Fruit fly (Drosophila melanogaster) whole organism, embryonic: Measurements from ENCODE around the gene ClC-c.

Experiments used
- ATbp ChIP-seq: fragments of 200-800 bp; sonication (Bioruptor generic); optimal IDR thresholded peaks from 2 replicates; lab custom pipeline; 2017; ENCODE audit warnings: missing biosample characterization, mild to moderate bottlenecking, missing genetic modification characterization, missing genetic modification reagents
- CG10366 ChIP-seq: fragments of 200-800 bp; sonication (Bioruptor generic); IDR thresholded peaks from 2 replicates; pipeline ENCODE4 v1.3.6; 2022; ENCODE audit warnings: missing biosample characterization, missing genetic modification characterization
- CG12155 ChIP-seq: fragments of 200-800 bp; sonication (Bioruptor generic); optimal IDR thresholded peaks from 3 replicates; lab custom pipeline; 2016; ENCODE audit warnings: missing biosample characterization, missing genetic modification characterization
- CG12219 ChIP-seq: fragments of 200-800 bp; sonication (Bioruptor generic); optimal IDR thresholded peaks from 3 replicates; lab custom pipeline; 2018; ENCODE audit warnings: missing biosample characterization, mild to moderate bottlenecking, missing genetic modification characterization
- CG13424 ChIP-seq: fragments of 200-800 bp; sonication (Bioruptor generic); optimal IDR thresholded peaks from 2 replicates; lab custom pipeline; 2019; ENCODE audit warnings: missing biosample characterization, mild to moderate bottlenecking, missing genetic modification characterization, moderate library complexity
- CG14014 ChIP-seq: fragments of 200-800 bp; sonication (Bioruptor generic); IDR thresholded peaks from 2 replicates; pipeline ENCODE4 v1.3.6; 2022; ENCODE audit warnings: missing biosample characterization, missing genetic modification characterization
- CG14667 ChIP-seq: fragments of 200-800 bp; sonication (Bioruptor generic); IDR thresholded peaks from 2 replicates; pipeline ENCODE4 v1.3.6; 2022; ENCODE audit warnings: missing biosample characterization, missing genetic modification characterization
- CG15269 ChIP-seq: fragments of 200-800 bp; sonication (Bioruptor generic); optimal IDR thresholded peaks from 2 replicates; lab custom pipeline; 2018; ENCODE audit warnings: missing biosample characterization, mild to moderate bottlenecking, missing genetic modification characterization, moderate library complexity
- CG1647 ChIP-seq: fragments of 200-800 bp; sonication (Bioruptor generic); optimal IDR thresholded peaks from 3 replicates; lab custom pipeline; 2016; ENCODE audit warnings: missing biosample characterization, missing genetic modification characterization
- CG17186 ChIP-seq: fragments of 200-800 bp; sonication (Bioruptor generic); optimal IDR thresholded peaks from 3 replicates; lab custom pipeline; 2017; ENCODE audit warnings: missing biosample characterization, missing genetic modification reagents, missing genetic modification characterization
- CG17328 ChIP-seq: fragments of 200-800 bp; sonication (Bioruptor generic); IDR thresholded peaks from 2 replicates; pipeline ENCODE4 v1.3.6; 2022; ENCODE audit warnings: missing biosample characterization, missing genetic modification characterization
- CG2712 ChIP-seq: fragments of 200-800 bp; optimal IDR thresholded peaks from 3 replicates; lab custom pipeline; 2019; ENCODE audit warnings: missing biosample characterization, mild to moderate bottlenecking, missing genetic modification characterization, moderate library complexity
- CG2875 ChIP-seq: fragments of 200-800 bp; sonication (Bioruptor generic); optimal IDR thresholded peaks from 2 replicates; lab custom pipeline; 2017; ENCODE audit warnings: missing biosample characterization, mild to moderate bottlenecking, missing genetic modification characterization, missing genetic modification reagents
- CG2889 ChIP-seq: fragments of 200-800 bp; sonication (Bioruptor generic); IDR thresholded peaks from 3 replicates; pipeline ENCODE4 v1.3.6; 2022; ENCODE audit warnings: missing biosample characterization, missing genetic modification characterization
- CG3163 ChIP-seq: fragments of 200-800 bp; sonication (Bioruptor generic); optimal IDR thresholded peaks from 3 replicates; lab custom pipeline; 2016; ENCODE audit warnings: missing biosample characterization, missing genetic modification characterization
- CG3281 ChIP-seq: fragments of 200-800 bp; sonication (Bioruptor generic); optimal IDR thresholded peaks from 3 replicates; lab custom pipeline; 2017; ENCODE audit warnings: missing biosample characterization, mild to moderate bottlenecking, missing genetic modification characterization
- CG5180 ChIP-seq: fragments of 200-800 bp; sonication (Bioruptor generic); optimal IDR thresholded peaks from 3 replicates; lab custom pipeline; 2017; ENCODE audit warnings: missing biosample characterization, missing genetic modification characterization, mild to moderate bottlenecking, moderate library complexity, missing genetic modification reagents
- CG6254 ChIP-seq: fragments of 200-800 bp; sonication (Bioruptor generic); optimal IDR thresholded peaks from 3 replicates; lab custom pipeline; 2017; ENCODE audit warnings: mild to moderate bottlenecking, missing biosample characterization, missing genetic modification reagents, missing genetic modification characterization
- CG7372 ChIP-seq: fragments of 200-800 bp; sonication (Bioruptor generic); IDR thresholded peaks from 2 replicates; pipeline ENCODE4 v1.3.6; 2022; ENCODE audit warnings: missing biosample characterization, missing genetic modification characterization
- CG8359 ChIP-seq: fragments of 200-800 bp; sonication (Bioruptor generic); optimal IDR thresholded peaks from 2 replicates; lab custom pipeline; 2017; ENCODE audit warnings: missing biosample characterization, mild to moderate bottlenecking, missing genetic modification characterization, borderline replicate concordance
- CG9727 ChIP-seq: fragments of 200-800 bp; sonication (Bioruptor generic); optimal IDR thresholded peaks from 3 replicates; lab custom pipeline; 2017; ENCODE audit warnings: missing biosample characterization, mild to moderate bottlenecking, missing genetic modification characterization
- Dfd ChIP-seq, 2 experiments: fragments of >200 bp; optimal IDR thresholded peaks; 2 replicates each; lab custom pipeline; 2017; ENCODE audit warnings: missing biosample characterization in 2 of 2, missing genetic modification characterization in 2 of 2
- Dll ChIP-seq: fragments of 200-800 bp; sonication (Bioruptor generic); IDR thresholded peaks from 4 replicates; pipeline ENCODE4 v1.3.6; 2022; ENCODE audit warnings: missing biosample characterization, missing genetic modification characterization; ENCODE audit not compliant: partially characterized antibody
- Dref ChIP-seq: fragments of 200-800 bp; sonication (Bioruptor generic); IDR thresholded peaks from 2 replicates; pipeline ENCODE4 v1.3.6; 2022; ENCODE audit warnings: missing biosample characterization, missing genetic modification characterization
- Eip74EF ChIP-seq, 2 experiments: fragments of 200-800 bp in 1 of 2; fragments of >200 bp in 1 of 2; sonication (Bioruptor generic) in 1 of 2; optimal IDR thresholded peaks; 2 replicates each; lab custom pipeline; 2017 to 2019; ENCODE audit warnings: missing biosample characterization in 2 of 2, missing genetic modification characterization in 2 of 2, mild to moderate bottlenecking in 1 of 2, moderate library complexity in 1 of 2
- Hmr ChIP-seq: fragments of 200-800 bp; sonication (Bioruptor generic); optimal IDR thresholded peaks from 3 replicates; lab custom pipeline; 2017; ENCODE audit warnings: mild to moderate bottlenecking, missing biosample characterization, missing genetic modification reagents, missing genetic modification characterization
- Hr51 ChIP-seq, 2 experiments: fragments of 200-800 bp; sonication (Bioruptor generic); optimal IDR thresholded peaks; 2 replicates in 1 of 2; 3 replicates in 1 of 2; lab custom pipeline; 2016 to 2018; ENCODE audit warnings: missing biosample characterization in 2 of 2, missing genetic modification characterization in 2 of 2, mild to moderate bottlenecking in 1 of 2, moderate library complexity in 1 of 2
- Hr78 ChIP-seq, 2 experiments: fragments of 200-800 bp in 1 of 2; fragments of >200 bp in 1 of 2; sonication (Bioruptor generic) in 1 of 2; optimal IDR thresholded peaks; 2 replicates each; lab custom pipeline; 2017 to 2019; ENCODE audit warnings: missing biosample characterization in 2 of 2, missing genetic modification characterization in 2 of 2, mild to moderate bottlenecking in 1 of 2, moderate library complexity in 1 of 2
- Max ChIP-seq: fragments of 200-800 bp; sonication (Bioruptor generic); optimal IDR thresholded peaks from 2 replicates; lab custom pipeline; 2016; ENCODE audit warnings: missing biosample characterization, mild to moderate bottlenecking, missing genetic modification characterization
- Sry-β ChIP-seq: fragments of 200-800 bp; sonication (Bioruptor generic); optimal IDR thresholded peaks from 2 replicates; lab custom pipeline; 2018; ENCODE audit warnings: missing biosample characterization, mild to moderate bottlenecking, missing genetic modification characterization, moderate library complexity
- ab ChIP-seq: fragments of 200-800 bp; sonication (Bioruptor generic); optimal IDR thresholded peaks from 2 replicates; lab custom pipeline; 2016; ENCODE audit warnings: missing biosample characterization, missing genetic modification characterization
- amos ChIP-seq: fragments of 200-800 bp; sonication (Bioruptor generic); IDR thresholded peaks from 2 replicates; pipeline ENCODE4 v1.3.6; 2022; ENCODE audit warnings: missing biosample characterization, missing genetic modification characterization; ENCODE audit not compliant: partially characterized antibody
- aop ChIP-seq: fragments of 200-800 bp; sonication (Bioruptor generic); IDR thresholded peaks from 2 replicates; pipeline ENCODE4 v1.3.6; 2022; ENCODE audit warnings: missing biosample characterization, missing genetic modification characterization
- cad ChIP-seq: fragments of >200 bp; optimal IDR thresholded peaks from 2 replicates; lab custom pipeline; 2017; ENCODE audit warnings: missing biosample characterization, missing genetic modification characterization
- eyg ChIP-seq: fragments of 200-800 bp; sonication (Bioruptor generic); optimal IDR thresholded peaks from 3 replicates; lab custom pipeline; 2016; ENCODE audit warnings: missing biosample characterization, missing genetic modification characterization
- fd3F ChIP-seq: fragments of 200-800 bp; sonication (Bioruptor generic); optimal IDR thresholded peaks from 2 replicates; lab custom pipeline; 2018; ENCODE audit warnings: missing biosample characterization, mild to moderate bottlenecking, missing genetic modification characterization, moderate library complexity
- gce ChIP-seq: fragments of 200-800 bp; sonication (Bioruptor generic); IDR thresholded peaks from 3 replicates; pipeline ENCODE4 v1.3.6; 2022; ENCODE audit warnings: missing biosample characterization, missing genetic modification characterization
- grn ChIP-seq: fragments of 200-800 bp; sonication (Bioruptor generic); optimal IDR thresholded peaks from 3 replicates; lab custom pipeline; 2017; ENCODE audit warnings: missing biosample characterization, missing genetic modification characterization
- kni ChIP-seq: fragments of 200-800 bp; sonication (Bioruptor generic); optimal IDR thresholded peaks from 3 replicates; lab custom pipeline; 2017; ENCODE audit warnings: mild to moderate bottlenecking, missing biosample characterization, missing genetic modification reagents, missing genetic modification characterization
- lilli ChIP-seq: fragments of 200-800 bp; sonication (Bioruptor generic); optimal IDR thresholded peaks from 3 replicates; lab custom pipeline; 2016; ENCODE audit warnings: missing biosample characterization, missing genetic modification characterization
- lola ChIP-seq, 3 experiments: fragments of >200 bp in 2 of 3; fragments of 200-800 bp in 1 of 3; sonication (Bioruptor generic) in 1 of 3; optimal IDR thresholded peaks; 2 replicates each; lab custom pipeline; 2017 to 2019; ENCODE audit warnings: missing biosample characterization in 3 of 3, missing genetic modification characterization in 3 of 3, mild to moderate bottlenecking in 1 of 3, moderate library complexity in 1 of 3
- odd ChIP-seq: fragments of 200-800 bp; sonication (Bioruptor generic); optimal IDR thresholded peaks from 2 replicates; lab custom pipeline; 2017; ENCODE audit warnings: missing biosample characterization, mild to moderate bottlenecking, missing genetic modification characterization
- run ChIP-seq: fragments of 200-800 bp; sonication (Bioruptor generic); optimal IDR thresholded peaks from 3 replicates; lab custom pipeline; 2018; ENCODE audit warnings: missing biosample characterization, mild to moderate bottlenecking, missing genetic modification characterization
- twi ChIP-seq: fragments of 200-800 bp; optimal IDR thresholded peaks from 2 replicates; lab custom pipeline; 2019; ENCODE audit warnings: missing biosample characterization, mild to moderate bottlenecking, missing genetic modification characterization, moderate library complexity
- tx ChIP-seq: fragments of 200-800 bp; sonication (Bioruptor generic); optimal IDR thresholded peaks from 2 replicates; lab custom pipeline; 2016; ENCODE audit warnings: missing biosample characterization, missing genetic modification characterization
- yki ChIP-seq: fragments of >200 bp; optimal IDR thresholded peaks from 3 replicates; lab custom pipeline; 2018
- z ChIP-seq: fragments of 200-800 bp; sonication (Bioruptor generic); IDR thresholded peaks from 3 replicates; pipeline ENCODE4 v1.3.6; 2022; ENCODE audit warnings: missing biosample characterization, missing genetic modification characterization

Gene ClC-c

DNA sequence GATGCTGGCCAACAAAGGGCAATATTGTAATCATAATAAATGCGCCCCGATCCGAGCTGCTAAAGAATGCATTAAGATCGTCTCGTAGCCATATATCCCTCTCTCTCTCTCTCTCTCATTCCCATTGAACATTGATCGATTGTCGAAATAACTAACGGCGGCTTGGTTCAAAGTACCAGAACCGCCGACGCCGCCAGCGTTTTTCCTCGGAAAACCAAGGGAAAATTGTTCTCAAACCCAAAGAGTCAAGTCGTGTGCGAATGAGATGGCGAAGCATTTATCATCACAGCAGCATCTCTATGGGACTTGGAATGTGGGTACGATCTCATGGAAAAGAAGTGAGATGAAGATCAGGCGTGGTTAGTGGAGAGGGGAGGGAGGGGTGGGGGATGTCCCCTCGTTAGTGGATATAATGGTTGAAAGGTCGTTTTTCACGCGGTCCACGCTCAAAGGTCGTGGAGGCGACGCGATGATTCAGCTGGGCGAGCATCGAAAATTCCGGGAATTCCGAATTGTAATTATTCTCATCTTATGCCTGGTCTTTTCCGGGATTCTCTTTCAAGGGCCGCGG, 46.4 kb upstream of the ClC-c start (continued):
- TF ChIP-seq lola (GFP tag; optimal IDR thresholded peaks at IDR 0.05; lab: Kevin White, UChicago) (no peak), z (GFP tag; lab: Robert Waterston, UW) (0 out of 3 replicates have a peak, but pooled peaks have one; percentile 43), CG14667 (GFP tag; lab: Robert Waterston, UW) (no peak), Hr78 (GFP tag; optimal IDR thresholded peaks at IDR 0.05; lab: Kevin White, UChicago) (peak in 1 of 2 experiments; percentile 62), kni (GFP tag; lab: Kevin White, UChicago) (peak; percentile 88), eyg (GFP tag; lab: Kevin White, UChicago) (no peak), CG15269 (no peak), Sry-β (GFP tag; lab: Kevin White, UChicago) (peak; percentile 11), CG9727 (no peak), CG2875 (GFP tag; lab: Kevin White, UChicago) (no peak), Dll (no peak), CG3281 (GFP tag; lab: Kevin White, UChicago) (no peak), twi (tag; lab: Kevin White, UChicago) (peak; percentile 11), CG2889 (GFP tag; lab: Robert Waterston, UW) (no peak), grn (GFP tag; lab: Kevin White, UChicago) (peak; percentile 84), CG17328 (GFP tag; lab: Robert Waterston, UW) (no peak), cad (GFP tag; lab: Kevin White, UChicago) (peak; percentile 58), CG5180 (GFP tag; lab: Kevin White, UChicago) (no peak), ATbp (no peak), Hr51 (GFP tag; optimal IDR thresholded peaks at IDR 0.05; lab: Kevin White, UChicago) (no peak), CG12219 (no peak), Dref (GFP tag; lab: Robert Waterston, UW) (no peak), gce (0 out of 3 replicates have a peak, but pooled peaks have one; percentile 31)

- TF ChIP-seq amos (GFP tag; lab: Robert Waterston, UW): no peak
- TF ChIP-seq fd3F (GFP tag; lab: Kevin White, UChicago): peak; percentile 3
- TF ChIP-seq Eip74EF (GFP tag; optimal IDR thresholded peaks at IDR 0.05; lab: Kevin White, UChicago): peak in 1 of 2 experiments; percentile 58
- TF ChIP-seq CG3163 (GFP tag; lab: Kevin White, UChicago): no peak
- TF ChIP-seq CG1647 (GFP tag; lab: Kevin White, UChicago): no peak
- no peak for TF ChIP-seq odd (GFP tag; lab: Kevin White, UChicago)
- TF ChIP-seq CG12155 (GFP tag; lab: Kevin White, UChicago): no peak
- peak; percentile 62 for TF ChIP-seq CG2712 (tag; lab: Kevin White, UChicago)
- TF ChIP-seq run (tag; lab: Kevin White, UChicago): peak; percentile 68
- TF ChIP-seq CG17186 (GFP tag; lab: Kevin White, UChicago): no peak
- peak; percentile 48 for TF ChIP-seq CG10366 (GFP tag; lab: Robert Waterston, UW)
- TF ChIP-seq CG7372 (GFP tag; lab: Robert Waterston, UW): peak; percentile 22; the same call in 1 of the 2 replicates
- no peak for TF ChIP-seq yki (lab: Kevin White, UChicago)
- peak; percentile 59 for TF ChIP-seq CG8359
- TF ChIP-seq Max (GFP tag; lab: Kevin White, UChicago): peak; percentile 30
- TF ChIP-seq Hmr (GFP tag; lab: Kevin White, UChicago): peak; percentile 59
- TF ChIP-seq ab: no peak
- peak; percentile 65 for TF ChIP-seq CG14014 (GFP tag; lab: Robert Waterston, UW)
- TF ChIP-seq gce: peak; percentile 83; the same call in 2 of the 3 replicates
- peak; percentile 22 for TF ChIP-seq CG13424 (tag; lab: Kevin White, UChicago)
- TF ChIP-seq Sry-β (GFP tag; lab: Kevin White, UChicago): no peak
- TF ChIP-seq Dfd (GFP tag; optimal IDR thresholded peaks at IDR 0.05; lab: Kevin White, UChicago): no peak
- no peak for TF ChIP-seq tx (GFP tag; lab: Kevin White, UChicago)
- peak; percentile 47 for TF ChIP-seq CG6254 (GFP tag; lab: Kevin White, UChicago)
- TF ChIP-seq lilli (GFP tag; lab: Kevin White, UChicago): no peak
- 0 out of 2 replicates have a peak, but pooled peaks have one; percentile 22 for TF ChIP-seq aop
Observed at dm6 chr3L:16045083-16045830, 45.0 kb upstream of the ClC-c start.
